Worm (Caenorhabditis elegans) whole organism, L4/young adult: ENCODE measurements around the gene srt-22.

ENCODE experiments used
- W03F9.2 ChIP-seq: fragments of 150-350 bp; optimal IDR thresholded peaks from 2 replicates; lab custom pipeline; 2014; ENCODE audit warnings: missing biosample characterization, missing genetic modification characterization
- dao-5 ChIP-seq: sonication (generic microtip); optimal IDR thresholded peaks from 2 replicates; lab custom pipeline; 2016; ENCODE audit warnings: missing genotype, missing genetic modification characterization, moderate library complexity, missing compliant biosample characterization
- him-1 ChIP-seq: sonication (generic microtip); optimal IDR thresholded peaks from 2 replicates; lab custom pipeline; 2016; ENCODE audit warnings: missing genotype, missing genetic modification reagents, missing genetic modification characterization, missing compliant biosample characterization

DNA sequence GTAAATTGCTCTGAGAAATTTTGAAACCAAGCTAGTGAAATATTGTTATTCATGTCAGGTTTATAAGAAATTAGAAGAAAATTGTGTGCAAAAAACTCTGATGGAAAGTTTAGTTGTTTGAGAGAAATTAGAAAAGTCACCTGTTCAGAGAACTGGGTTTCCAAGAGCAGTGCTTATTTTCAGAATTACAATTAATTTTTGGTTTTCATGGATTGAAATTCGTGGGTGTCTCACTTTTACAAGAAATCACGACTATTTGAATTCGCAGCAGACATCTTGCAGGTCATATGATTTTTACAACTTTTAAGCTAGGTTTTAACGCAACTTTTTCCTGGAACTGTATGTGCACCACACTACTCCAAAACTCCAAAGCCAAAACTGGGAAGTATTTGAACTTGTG lies 6.7 kb downstream of the srt-22 start, which contains the start of gene srz-10:
- no peak for TF ChIP-seq him-1 (tag; lab: Kevin White, UChicago)
- TF ChIP-seq W03F9.2 (tag; lab: Kevin White, UChicago), result no peak
- TF ChIP-seq dao-5 (tag; lab: Kevin White, UChicago), result no peak
